Fruit fly (Drosophila melanogaster): ENCODE measurements around the gene CG14073.

The CG14073 gene

DNA sequence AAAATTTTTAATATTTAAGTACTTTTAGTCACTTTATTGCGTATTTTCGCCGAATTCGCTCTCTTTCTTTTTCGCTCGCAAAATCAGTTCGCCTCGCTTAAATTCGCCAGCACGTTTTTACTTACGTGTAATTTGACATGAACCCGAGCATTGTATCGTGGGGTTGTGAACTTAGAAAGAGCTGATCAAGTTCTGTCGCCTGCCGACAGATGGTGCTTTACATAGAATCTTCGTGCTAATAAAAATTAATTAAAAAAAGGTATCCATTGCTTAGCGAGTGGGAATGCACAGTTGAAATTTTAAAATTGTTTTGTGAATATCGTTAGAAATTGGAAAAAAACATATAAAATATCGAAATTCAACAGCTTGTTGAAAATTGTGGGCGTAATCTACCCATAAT, 28.0 kb upstream of the CG14073 start:
- TF ChIP-seq psq (optimal IDR thresholded peaks at IDR 0.05) = no peak
- TF ChIP-seq CG8478 (optimal IDR thresholded peaks at IDR 0.05) = no peak
- no peak for TF ChIP-seq pan (optimal IDR thresholded peaks at IDR 0.05)
- TF ChIP-seq usp (GFP tag; optimal IDR thresholded peaks at IDR 0.05) = no peak
- TF ChIP-seq Dll (optimal IDR thresholded peaks at IDR 0.05) = no peak
- no peak for TF ChIP-seq EcR (GFP tag; optimal IDR thresholded peaks at IDR 0.05)

DNA sequence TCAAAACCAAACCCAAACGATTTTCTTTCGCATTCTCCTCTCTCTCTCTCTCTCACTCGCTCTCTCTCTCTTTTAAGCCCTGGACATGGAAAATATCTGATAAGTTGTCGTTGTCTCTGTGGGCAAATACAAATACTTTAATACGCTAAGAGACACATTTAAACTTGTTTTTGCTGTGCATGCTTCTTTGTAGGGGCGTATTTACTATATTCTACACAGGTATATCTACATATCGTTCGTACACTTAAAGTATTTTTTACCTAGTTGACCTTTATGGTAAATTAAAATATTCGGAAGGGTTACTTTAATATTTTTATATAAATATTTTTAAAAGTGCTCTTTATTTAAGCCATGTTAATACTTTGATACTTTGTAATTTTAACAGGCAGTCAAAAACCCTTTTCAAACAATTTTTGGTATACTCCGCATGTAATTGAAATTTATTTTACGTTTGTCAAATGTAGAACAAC, 25.8 kb upstream of the CG14073 start:
- TF ChIP-seq CG8478 (optimal IDR thresholded peaks at IDR 0.05) (no peak), EcR (GFP tag; optimal IDR thresholded peaks at IDR 0.05) (no peak), Dll (optimal IDR thresholded peaks at IDR 0.05) (no peak), usp (GFP tag; optimal IDR thresholded peaks at IDR 0.05) (no peak), psq (optimal IDR thresholded peaks at IDR 0.05) (no peak), pan (optimal IDR thresholded peaks at IDR 0.05) (no peak)

dm6 chr3L:18846233-18846271, 25.6 kb upstream of the CG14073 start, which contains the start of gene Indy:
Gene Indy (minus strand): TSS chr3L:18846267.
- TF ChIP-seq usp (GFP tag; optimal IDR thresholded peaks at IDR 0.05) = no peak
- TF ChIP-seq CG8478 (optimal IDR thresholded peaks at IDR 0.05) = no peak
- no peak for TF ChIP-seq pan (optimal IDR thresholded peaks at IDR 0.05)
- TF ChIP-seq EcR (GFP tag; optimal IDR thresholded peaks at IDR 0.05) = no peak
- TF ChIP-seq psq (optimal IDR thresholded peaks at IDR 0.05) = no peak

dm6 chr3L:18845833-18846232, 25.4 kb upstream of the CG14073 start:
- no peak for TF ChIP-seq Dll (optimal IDR thresholded peaks at IDR 0.05)
- no peak for TF ChIP-seq psq (optimal IDR thresholded peaks at IDR 0.05)
- TF ChIP-seq pan (optimal IDR thresholded peaks at IDR 0.05) = no peak
- TF ChIP-seq CG8478 (optimal IDR thresholded peaks at IDR 0.05) = no peak
- TF ChIP-seq usp (GFP tag; optimal IDR thresholded peaks at IDR 0.05) = no peak
- TF ChIP-seq EcR (GFP tag; optimal IDR thresholded peaks at IDR 0.05) = no peak

- TF ChIP-seq Dll (optimal IDR thresholded peaks at IDR 0.05) (no peak), pan (optimal IDR thresholded peaks at IDR 0.05) (no peak), usp (GFP tag; optimal IDR thresholded peaks at IDR 0.05) (no peak), psq (optimal IDR thresholded peaks at IDR 0.05) (no peak), EcR (GFP tag; optimal IDR thresholded peaks at IDR 0.05) (no peak), CG8478 (optimal IDR thresholded peaks at IDR 0.05) (no peak)
Measured at dm6 chr3L:18842236-18842635, 21.8 kb upstream of the CG14073 start.

dm6 chr3L:18841269-18841668, 20.8 kb upstream of the CG14073 start:
- no peak for TF ChIP-seq psq (optimal IDR thresholded peaks at IDR 0.05)
- no peak for TF ChIP-seq EcR (GFP tag; optimal IDR thresholded peaks at IDR 0.05)
- TF ChIP-seq pan (optimal IDR thresholded peaks at IDR 0.05) = no peak
- no peak for TF ChIP-seq usp (GFP tag; optimal IDR thresholded peaks at IDR 0.05)
- no peak for TF ChIP-seq Dll (optimal IDR thresholded peaks at IDR 0.05)
- TF ChIP-seq CG8478 (optimal IDR thresholded peaks at IDR 0.05) = no peak

- no peak for TF ChIP-seq psq (optimal IDR thresholded peaks at IDR 0.05)
- TF ChIP-seq EcR (GFP tag; optimal IDR thresholded peaks at IDR 0.05) = no peak
- no peak for TF ChIP-seq Dll (optimal IDR thresholded peaks at IDR 0.05)
- TF ChIP-seq pan (optimal IDR thresholded peaks at IDR 0.05) = no peak
- no peak for TF ChIP-seq usp (GFP tag; optimal IDR thresholded peaks at IDR 0.05)
- TF ChIP-seq CG8478 (optimal IDR thresholded peaks at IDR 0.05) = no peak
Measured at dm6 chr3L:18840370-18841007, 20.0 kb upstream of the CG14073 start.

DNA sequence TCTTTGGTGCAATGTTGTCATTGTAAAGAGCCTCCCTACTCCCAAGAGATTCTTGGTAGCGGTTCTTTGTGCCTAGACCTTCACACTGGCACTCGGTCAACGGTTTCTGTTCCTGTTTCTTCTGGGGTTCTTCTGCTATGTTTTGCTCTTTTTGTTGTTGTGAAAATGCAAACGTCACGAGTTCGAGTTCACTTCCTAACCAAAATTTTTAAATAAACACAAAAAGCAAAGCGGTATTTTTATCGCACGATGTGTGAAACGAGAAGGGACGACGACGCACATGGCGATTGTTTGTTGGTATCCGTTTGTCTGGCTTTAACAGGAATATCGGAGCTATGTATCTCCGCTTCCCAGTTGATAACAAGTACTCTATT, 19.5 kb upstream of the CG14073 start:
- TF ChIP-seq psq (optimal IDR thresholded peaks at IDR 0.05) (no peak), Dll (optimal IDR thresholded peaks at IDR 0.05) (no peak), usp (GFP tag; optimal IDR thresholded peaks at IDR 0.05) (no peak), CG8478 (optimal IDR thresholded peaks at IDR 0.05) (no peak), pan (optimal IDR thresholded peaks at IDR 0.05) (no peak), EcR (GFP tag; optimal IDR thresholded peaks at IDR 0.05) (no peak)

- TF ChIP-seq usp (GFP tag; optimal IDR thresholded peaks at IDR 0.05) (no peak), CG8478 (optimal IDR thresholded peaks at IDR 0.05) (no peak), psq (optimal IDR thresholded peaks at IDR 0.05) (no peak), Dll (optimal IDR thresholded peaks at IDR 0.05) (no peak), pan (optimal IDR thresholded peaks at IDR 0.05) (no peak)
Measured at dm6 chr3L:18837707-18838244, 17.3 kb upstream of the CG14073 start.

DNA sequence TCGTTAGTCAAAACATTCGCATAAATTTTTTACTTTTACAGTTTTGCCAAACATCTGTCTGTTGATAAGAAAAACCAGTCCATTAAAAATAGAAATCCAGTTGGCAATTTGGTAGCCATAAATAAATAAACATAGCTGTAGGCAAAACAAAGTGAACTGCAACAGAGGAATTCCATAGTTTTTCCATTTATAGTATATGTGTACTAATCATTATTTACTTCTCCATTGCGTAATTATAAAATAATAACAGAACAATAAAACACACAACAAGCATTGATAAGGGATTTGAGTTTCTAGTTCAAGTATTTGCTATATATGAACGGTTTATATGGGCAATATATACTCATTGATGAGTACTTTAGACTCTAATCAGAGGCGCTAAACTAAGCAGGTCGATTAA, 16.2 kb upstream of the CG14073 start:
- no peak for TF ChIP-seq Dll (optimal IDR thresholded peaks at IDR 0.05)
- TF ChIP-seq EcR (GFP tag; optimal IDR thresholded peaks at IDR 0.05) = no peak
- no peak for TF ChIP-seq usp (GFP tag; optimal IDR thresholded peaks at IDR 0.05)
- no peak for TF ChIP-seq pan (optimal IDR thresholded peaks at IDR 0.05)

dm6 chr3L:18834924-18835323, 14.4 kb upstream of the CG14073 start:
- TF ChIP-seq EcR (GFP tag; optimal IDR thresholded peaks at IDR 0.05) (no peak), usp (GFP tag; optimal IDR thresholded peaks at IDR 0.05) (no peak), pan (optimal IDR thresholded peaks at IDR 0.05) (no peak), CG8478 (optimal IDR thresholded peaks at IDR 0.05) (no peak), Dll (optimal IDR thresholded peaks at IDR 0.05) (no peak), psq (optimal IDR thresholded peaks at IDR 0.05) (no peak)

- no peak for TF ChIP-seq EcR (GFP tag; optimal IDR thresholded peaks at IDR 0.05)
- no peak for TF ChIP-seq usp (GFP tag; optimal IDR thresholded peaks at IDR 0.05)
- no peak for TF ChIP-seq pan (optimal IDR thresholded peaks at IDR 0.05)
- no peak for TF ChIP-seq Dll (optimal IDR thresholded peaks at IDR 0.05)
- TF ChIP-seq CG8478 (optimal IDR thresholded peaks at IDR 0.05) = no peak
- no peak for TF ChIP-seq psq (optimal IDR thresholded peaks at IDR 0.05)
Measured at dm6 chr3L:18833234-18833633, 12.8 kb upstream of the CG14073 start.

- peak in 1 of 2 experiments; percentile 22 for TF ChIP-seq EcR (GFP tag; optimal IDR thresholded peaks at IDR 0.05)
- TF ChIP-seq usp (GFP tag; optimal IDR thresholded peaks at IDR 0.05) = no peak
Measured at dm6 chr3L:18832708-18833107, 12.2 kb upstream of the CG14073 start.

Measured in whole organism.